Worm (Caenorhabditis elegans) whole organism, midembryonic: ENCODE measurements around the gene pqn-94.

Source experiments
- T22C8.4 ChIP-seq: fragments of 200-800 bp; sonication (Bioruptor generic); IDR thresholded peaks from 2 replicates; pipeline ENCODE4 v1.3.6; 2022; ENCODE audit warnings: missing genetic modification characterization, missing compliant biosample characterization
- cog-1 ChIP-seq: sonication (generic microtip); optimal IDR thresholded peaks from 2 replicates; lab custom pipeline; 2016; ENCODE audit warnings: missing genetic modification characterization, missing compliant biosample characterization
- flt-1 ChIP-seq: fragments of 200-800 bp; sonication (Bioruptor generic); IDR thresholded peaks from 2 replicates; pipeline ENCODE4 v1.3.6; 2022; ENCODE audit warnings: missing genetic modification characterization, missing compliant biosample characterization
- klf-2 ChIP-seq: fragments of 200-800 bp; sonication (Bioruptor generic); conservative IDR thresholded peaks from 2 replicates; pipeline ENCODE4 v1.3.6; 2022; ENCODE audit warnings: missing genetic modification reagents, missing genetic modification characterization, missing compliant biosample characterization
- med-1 ChIP-seq: sonication (generic microtip); optimal IDR thresholded peaks from 2 replicates; lab custom pipeline; 2017; ENCODE audit warnings: missing genetic modification characterization, mild to moderate bottlenecking, missing compliant biosample characterization, antibody characterized with exemption, missing genetic modification reagents; ENCODE audit not compliant: insufficient read depth
- ref-1 ChIP-seq: fragments of 200-800 bp; sonication (Bioruptor generic); conservative IDR thresholded peaks from 2 replicates; pipeline ENCODE4 v1.3.6; 2022; ENCODE audit warnings: missing genetic modification reagents, missing genetic modification characterization, missing compliant biosample characterization
- tab-1 ChIP-seq: fragments of 200-800 bp; sonication (Bioruptor generic); IDR thresholded peaks from 2 replicates; pipeline ENCODE4 v1.3.6; 2022; ENCODE audit warnings: missing genetic modification characterization, missing compliant biosample characterization
- ztf-23 ChIP-seq: fragments of 200-800 bp; sonication (Bioruptor generic); IDR thresholded peaks from 2 replicates; pipeline ENCODE4 v1.3.6; 2022; ENCODE audit warnings: missing genetic modification reagents, missing genetic modification characterization, missing compliant biosample characterization
- ztf-29 ChIP-seq: fragments of 200-800 bp; sonication (Bioruptor generic); IDR thresholded peaks from 2 replicates; pipeline ENCODE4 v1.3.6; 2022; ENCODE audit warnings: missing genetic modification reagents, missing genetic modification characterization, missing compliant biosample characterization

pqn-94 gene

ce11 chrV:20276923-20277322, 2.7 kb downstream of the pqn-94 start:
- TF ChIP-seq ref-1 (GFP tag; lab: Robert Waterston, UW) (no peak), med-1 (GFP tag; lab: Kevin White, UChicago) (no peak), tab-1 (GFP tag; lab: Robert Waterston, UW) (no peak), klf-2 (GFP tag; lab: Robert Waterston, UW) (no peak), flt-1 (GFP tag; lab: Robert Waterston, UW) (no peak), ztf-23 (GFP tag; lab: Robert Waterston, UW) (no peak), T22C8.4 (GFP tag; lab: Robert Waterston, UW) (no peak), ztf-29 (GFP tag; lab: Robert Waterston, UW) (no peak), cog-1 (tag; lab: Kevin White, UChicago) (no peak)

ce11 chrV:20269661-20270137, 10.0 kb downstream of the pqn-94 start, which contains the start of the genes prmt-1 and cdkr-3:
TSS of gene prmt-1 (minus strand) at chrV:20269711.
TSS of gene cdkr-3 (plus strand) at chrV:20270107.
- TF ChIP-seq klf-2 (GFP tag; lab: Robert Waterston, UW): no peak
- TF ChIP-seq med-1 (GFP tag; lab: Kevin White, UChicago): no peak
- TF ChIP-seq flt-1 (GFP tag; lab: Robert Waterston, UW): no peak
- TF ChIP-seq ztf-23 (GFP tag; lab: Robert Waterston, UW): no peak
- TF ChIP-seq ref-1 (GFP tag; lab: Robert Waterston, UW): no peak
- TF ChIP-seq cog-1 (tag; lab: Kevin White, UChicago): no peak
- no peak for TF ChIP-seq T22C8.4 (GFP tag; lab: Robert Waterston, UW)
- no peak for TF ChIP-seq ztf-29 (GFP tag; lab: Robert Waterston, UW)
- TF ChIP-seq tab-1 (GFP tag; lab: Robert Waterston, UW): no peak

ce11 chrV:20266992-20267391, 12.7 kb downstream of the pqn-94 start, which contains the start of gene mdt-17:
TSS of gene mdt-17 (minus strand) at chrV:20267247.
- TF ChIP-seq tab-1 (GFP tag; lab: Robert Waterston, UW): no peak
- no peak for TF ChIP-seq flt-1 (GFP tag; lab: Robert Waterston, UW)
- no peak for TF ChIP-seq T22C8.4 (GFP tag; lab: Robert Waterston, UW)
- no peak for TF ChIP-seq ztf-23 (GFP tag; lab: Robert Waterston, UW)
- TF ChIP-seq cog-1 (tag; lab: Kevin White, UChicago): no peak
- TF ChIP-seq ref-1 (GFP tag; lab: Robert Waterston, UW): no peak
- TF ChIP-seq med-1 (GFP tag; lab: Kevin White, UChicago): no peak
- no peak for TF ChIP-seq klf-2 (GFP tag; lab: Robert Waterston, UW)
- no peak for TF ChIP-seq ztf-29 (GFP tag; lab: Robert Waterston, UW)

- TF ChIP-seq flt-1 (GFP tag; lab: Robert Waterston, UW): peak; percentile 16; the same call in 1 of the 2 replicates
- no peak for TF ChIP-seq ztf-23 (GFP tag; lab: Robert Waterston, UW)
- TF ChIP-seq T22C8.4 (GFP tag; lab: Robert Waterston, UW): peak; percentile 80
- TF ChIP-seq klf-2 (GFP tag; lab: Robert Waterston, UW): no peak; the same call in 1 of the 2 replicates
- TF ChIP-seq ztf-29 (GFP tag; lab: Robert Waterston, UW): no peak
- no peak for TF ChIP-seq ref-1 (GFP tag; lab: Robert Waterston, UW)
- no peak for TF ChIP-seq tab-1 (GFP tag; lab: Robert Waterston, UW)
- no peak for TF ChIP-seq med-1 (GFP tag; lab: Kevin White, UChicago)
- TF ChIP-seq cog-1 (tag; lab: Kevin White, UChicago): no peak
Observed at ce11 chrV:20249438-20250120, 30.1 kb downstream of the pqn-94 start, which contains the start of gene swsn-1. TSS of gene swsn-1 (minus strand) at chrV:20249488.

ce11 chrV:20241243-20241862, 38.3 kb downstream of the pqn-94 start:
- TF ChIP-seq tab-1 (GFP tag; lab: Robert Waterston, UW) (no peak), cog-1 (tag; lab: Kevin White, UChicago) (no peak), ztf-29 (GFP tag; lab: Robert Waterston, UW) (no peak), ztf-23 (GFP tag; lab: Robert Waterston, UW) (no peak), T22C8.4 (GFP tag; lab: Robert Waterston, UW) (no peak), flt-1 (GFP tag; lab: Robert Waterston, UW) (0 out of 2 replicates have a peak, but pooled peaks have one; percentile 41), ref-1 (GFP tag; lab: Robert Waterston, UW) (no peak), med-1 (GFP tag; lab: Kevin White, UChicago) (no peak)

- TF ChIP-seq ztf-23 (GFP tag; lab: Robert Waterston, UW): no peak
- no peak for TF ChIP-seq ref-1 (GFP tag; lab: Robert Waterston, UW)
- TF ChIP-seq med-1 (GFP tag; lab: Kevin White, UChicago): no peak
- no peak for TF ChIP-seq T22C8.4 (GFP tag; lab: Robert Waterston, UW)
- TF ChIP-seq klf-2 (GFP tag; lab: Robert Waterston, UW): no peak
- no peak for TF ChIP-seq tab-1 (GFP tag; lab: Robert Waterston, UW)
- no peak for TF ChIP-seq cog-1 (tag; lab: Kevin White, UChicago)
- TF ChIP-seq ztf-29 (GFP tag; lab: Robert Waterston, UW): no peak
- TF ChIP-seq flt-1 (GFP tag; lab: Robert Waterston, UW): no peak
Observed at ce11 chrV:20237429-20237828, 42.2 kb downstream of the pqn-94 start, which contains the start of gene sld-5. TSS of gene sld-5 (minus strand) at chrV:20237745.

- TF ChIP-seq T22C8.4 (GFP tag; lab: Robert Waterston, UW): no peak
- no peak for TF ChIP-seq ref-1 (GFP tag; lab: Robert Waterston, UW)
- no peak for TF ChIP-seq flt-1 (GFP tag; lab: Robert Waterston, UW)
- no peak for TF ChIP-seq med-1 (GFP tag; lab: Kevin White, UChicago)
- TF ChIP-seq klf-2 (GFP tag; lab: Robert Waterston, UW): no peak
- TF ChIP-seq tab-1 (GFP tag; lab: Robert Waterston, UW): no peak
- TF ChIP-seq cog-1 (tag; lab: Kevin White, UChicago): no peak
- TF ChIP-seq ztf-23 (GFP tag; lab: Robert Waterston, UW): no peak
- TF ChIP-seq ztf-29 (GFP tag; lab: Robert Waterston, UW): no peak
Observed at ce11 chrV:20235231-20235630, 44.4 kb downstream of the pqn-94 start.
